Worm (Caenorhabditis elegans): ENCODE results near the gene C02B8.12.

DNA sequence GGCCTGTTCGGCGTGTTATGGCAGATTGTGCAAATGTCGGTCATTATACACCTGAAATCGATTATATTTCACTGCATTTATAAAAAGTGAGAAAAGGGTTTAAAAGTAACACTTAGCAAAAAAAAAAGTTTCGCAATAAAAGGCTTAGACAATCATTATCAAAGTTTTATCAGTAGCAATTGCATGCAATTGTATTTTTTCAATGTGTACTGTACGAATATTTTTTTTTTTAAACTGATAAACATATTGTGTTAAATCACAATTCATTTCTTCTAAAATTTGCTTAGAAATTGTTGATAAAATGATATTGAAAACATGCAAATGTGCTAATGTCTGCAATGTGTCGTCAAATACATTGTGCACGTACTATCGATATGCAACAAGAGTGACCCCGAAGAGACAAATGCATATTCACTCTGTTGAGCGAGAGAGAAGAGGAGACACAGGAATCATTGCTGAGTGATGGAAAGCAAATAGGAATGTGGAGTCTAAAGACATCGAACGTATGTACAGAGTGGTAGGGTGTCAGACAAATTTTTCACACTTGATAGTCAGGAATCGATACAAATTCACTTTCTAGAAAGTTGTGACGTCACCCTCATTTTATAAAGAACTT, 13.2 kb upstream of the C02B8.12 start, which contains the start of gene C02B8.6:
- TF ChIP-seq die-1 (tag; optimal IDR thresholded peaks at IDR 0.05) (no peak), sdz-38 (tag; optimal IDR thresholded peaks at IDR 0.05) (no peak), ama-1 (optimal IDR thresholded peaks at IDR 0.05) (no peak), ama-1 (GFP tag; optimal IDR thresholded peaks at IDR 0.05) (no peak), nhr-179 (tag; optimal IDR thresholded peaks at IDR 0.05) (no peak), chd-7 (tag; optimal IDR thresholded peaks at IDR 0.05) (no peak), rpc-1 (optimal IDR thresholded peaks at IDR 0.05) (no peak), rpc-1 (tag; optimal IDR thresholded peaks at IDR 0.05) (no peak), sea-2 (GFP tag; IDR thresholded peaks at IDR 0.05) (no peak), nfya-2 (GFP tag; IDR thresholded peaks at IDR 0.05) (no peak)

Measured in whole organism, young adult.